Fruit fly (Drosophila melanogaster): ENCODE results near the gene Oat.

- TF ChIP-seq Sin3A (optimal IDR thresholded peaks at IDR 0.05) (no peak), h (optimal IDR thresholded peaks at IDR 0.05) (no peak)
These were observed 45.5 kb upstream of the Oat start, which contains the start of gene verm for dm6 chr3L:19695057-19695627.

Measured in Kc167 (cell line).